Worm (Caenorhabditis elegans) whole organism, midembryonic: ENCODE data around the gene M01H9.4.

Experiments used
- T22C8.4 ChIP-seq: fragments of 200-800 bp; sonication (Bioruptor generic); IDR thresholded peaks from 2 replicates; pipeline ENCODE4 v1.3.6; 2022; ENCODE audit warnings: missing genetic modification characterization, missing compliant biosample characterization
- cog-1 ChIP-seq: sonication (generic microtip); optimal IDR thresholded peaks from 2 replicates; lab custom pipeline; 2016; ENCODE audit warnings: missing genetic modification characterization, missing compliant biosample characterization
- flt-1 ChIP-seq: fragments of 200-800 bp; sonication (Bioruptor generic); IDR thresholded peaks from 2 replicates; pipeline ENCODE4 v1.3.6; 2022; ENCODE audit warnings: missing genetic modification characterization, missing compliant biosample characterization
- klf-2 ChIP-seq: fragments of 200-800 bp; sonication (Bioruptor generic); conservative IDR thresholded peaks from 2 replicates; pipeline ENCODE4 v1.3.6; 2022; ENCODE audit warnings: missing genetic modification reagents, missing genetic modification characterization, missing compliant biosample characterization
- med-1 ChIP-seq: sonication (generic microtip); optimal IDR thresholded peaks from 2 replicates; lab custom pipeline; 2017; ENCODE audit warnings: missing genetic modification characterization, mild to moderate bottlenecking, missing compliant biosample characterization, antibody characterized with exemption, missing genetic modification reagents; ENCODE audit not compliant: insufficient read depth
- ref-1 ChIP-seq: fragments of 200-800 bp; sonication (Bioruptor generic); conservative IDR thresholded peaks from 2 replicates; pipeline ENCODE4 v1.3.6; 2022; ENCODE audit warnings: missing genetic modification reagents, missing genetic modification characterization, missing compliant biosample characterization
- tab-1 ChIP-seq: fragments of 200-800 bp; sonication (Bioruptor generic); IDR thresholded peaks from 2 replicates; pipeline ENCODE4 v1.3.6; 2022; ENCODE audit warnings: missing genetic modification characterization, missing compliant biosample characterization
- ztf-23 ChIP-seq: fragments of 200-800 bp; sonication (Bioruptor generic); IDR thresholded peaks from 2 replicates; pipeline ENCODE4 v1.3.6; 2022; ENCODE audit warnings: missing genetic modification reagents, missing genetic modification characterization, missing compliant biosample characterization
- ztf-29 ChIP-seq: fragments of 200-800 bp; sonication (Bioruptor generic); IDR thresholded peaks from 2 replicates; pipeline ENCODE4 v1.3.6; 2022; ENCODE audit warnings: missing genetic modification reagents, missing genetic modification characterization, missing compliant biosample characterization

- no peak for TF ChIP-seq flt-1 (GFP tag; lab: Robert Waterston, UW)
- TF ChIP-seq ref-1: no peak
- no peak for TF ChIP-seq tab-1 (GFP tag; lab: Robert Waterston, UW)
- no peak for TF ChIP-seq med-1 (GFP tag; lab: Kevin White, UChicago)
- 0 out of 2 replicates have a peak, but pooled peaks have one; percentile 1 for TF ChIP-seq T22C8.4
- TF ChIP-seq cog-1 (tag; lab: Kevin White, UChicago): no peak
- TF ChIP-seq ztf-29 (GFP tag; lab: Robert Waterston, UW): no peak
- no peak for TF ChIP-seq klf-2 (GFP tag; lab: Robert Waterston, UW)
- TF ChIP-seq ztf-23: no peak
Observed at ce11 chrIV:4447284-4447366, 35.6 kb downstream of the M01H9.4 start, which contains the start of gene chat-1.
